Fruit fly (Drosophila melanogaster) S2 (cell line): ENCODE results near the gene CG1607.

Experiments used
- CG8478 ChIP-seq: fragments of >200 bp; optimal IDR thresholded peaks from 2 replicates; lab custom pipeline; 2018
- CTCF ChIP-seq, 2 experiments: fragments of >200 bp; optimal IDR thresholded peaks; 2 replicates each; lab custom pipeline; 2018

dm6 chr3R:31405277-31406207 is 23.6 kb downstream of the CG1607 start, which contains the start of gene PNPase:
- TF ChIP-seq CG8478: no peak
- no peak for TF ChIP-seq CTCF (optimal IDR thresholded peaks at IDR 0.05; lab: Kevin White, UChicago)
